Worm (Caenorhabditis elegans) whole organism, L2 larva: ENCODE results near the gene F58A3.4.

Experiments
- C34F6.9 ChIP-seq: fragments of 150-350 bp; optimal IDR thresholded peaks from 2 replicates; lab custom pipeline; 2014; ENCODE audit warnings: missing biosample characterization, missing genetic modification characterization
- R02D3.7 ChIP-seq: fragments of 150-350 bp; optimal IDR thresholded peaks from 2 replicates; lab custom pipeline; 2014; ENCODE audit warnings: missing biosample characterization, missing genetic modification characterization
- Y55F3AM.14 ChIP-seq: fragments of 200-800 bp; sonication (Bioruptor generic); optimal IDR thresholded peaks from 2 replicates; lab custom pipeline; 2018; ENCODE audit warnings: mild to moderate bottlenecking, missing genetic modification characterization, missing compliant biosample characterization
- ZK546.5 ChIP-seq: sonication (generic microtip); optimal IDR thresholded peaks from 2 replicates; lab custom pipeline; 2017; ENCODE audit warnings: missing biosample characterization, missing genetic modification characterization
- aly-2 ChIP-seq: fragments of 150-350 bp; optimal IDR thresholded peaks from 2 replicates; lab custom pipeline; 2014; ENCODE audit warnings: missing biosample characterization, missing genetic modification characterization
- ama-1 ChIP-seq: fragments of 150-350 bp; optimal IDR thresholded peaks from 2 replicates; lab custom pipeline; 2018; ENCODE audit warnings: inconsistent platforms
- blmp-1 ChIP-seq: sonication (generic microtip); optimal IDR thresholded peaks from 2 replicates; lab custom pipeline; 2017; ENCODE audit warnings: missing genetic modification characterization, mild to moderate bottlenecking, missing compliant biosample characterization, antibody characterized with exemption, moderate library complexity; ENCODE audit not compliant: insufficient read depth
- ceh-16 ChIP-seq: fragments of 150-350 bp; optimal IDR thresholded peaks from 2 replicates; lab custom pipeline; 2014; ENCODE audit warnings: missing biosample characterization, missing genetic modification characterization
- crh-2 ChIP-seq: sonication (generic microtip); optimal IDR thresholded peaks from 2 replicates; lab custom pipeline; 2017; ENCODE audit warnings: missing biosample characterization, missing genetic modification characterization
- dmd-4 ChIP-seq: sonication (generic microtip); optimal IDR thresholded peaks from 2 replicates; lab custom pipeline; 2017; ENCODE audit warnings: missing biosample characterization, missing genetic modification characterization
- egl-27 ChIP-seq: sonication (generic microtip); optimal IDR thresholded peaks from 3 replicates; lab custom pipeline; 2017; ENCODE audit warnings: missing biosample characterization, missing genetic modification reagents, missing genetic modification characterization
- elt-1 ChIP-seq: fragments of 150-350 bp; optimal IDR thresholded peaks from 2 replicates; lab custom pipeline; 2014; ENCODE audit warnings: missing biosample characterization, missing genetic modification characterization
- elt-3 ChIP-seq: sonication (generic microtip); optimal IDR thresholded peaks from 2 replicates; lab custom pipeline; 2017; ENCODE audit warnings: missing biosample characterization, missing genetic modification characterization
- fos-1 ChIP-seq: fragments of 150-350 bp; optimal IDR thresholded peaks from 2 replicates; lab custom pipeline; 2014; ENCODE audit warnings: missing biosample characterization, missing genetic modification characterization
- gmeb-1 ChIP-seq: fragments of 150-350 bp; optimal IDR thresholded peaks from 2 replicates; lab custom pipeline; 2014; ENCODE audit warnings: missing biosample characterization, missing genetic modification characterization
- lin-13 ChIP-seq: fragments of 150-350 bp; optimal IDR thresholded peaks from 2 replicates; lab custom pipeline; 2014; ENCODE audit warnings: missing biosample characterization, missing genetic modification reagents, missing genetic modification characterization
- lin-39 ChIP-seq: fragments of 150-350 bp; optimal IDR thresholded peaks from 2 replicates; lab custom pipeline; 2014; ENCODE audit warnings: missing biosample characterization, missing genetic modification reagents, missing genetic modification characterization
- mab-5 ChIP-seq: fragments of 150-350 bp; optimal IDR thresholded peaks from 2 replicates; lab custom pipeline; 2014; ENCODE audit warnings: missing biosample characterization, missing genetic modification characterization
- mdl-1 ChIP-seq, 2 experiments: fragments of 150-350 bp in 1 of 2; sonication (generic microtip) in 1 of 2; optimal IDR thresholded peaks; 2 replicates each; lab custom pipeline; 2017; ENCODE audit warnings: missing biosample characterization in 2 of 2, missing genetic modification characterization in 2 of 2
- nhr-10 ChIP-seq: sonication (generic microtip); optimal IDR thresholded peaks from 2 replicates; lab custom pipeline; 2017; ENCODE audit warnings: missing biosample characterization, missing genetic modification characterization
- nhr-12 ChIP-seq: fragments of 150-350 bp; optimal IDR thresholded peaks from 2 replicates; lab custom pipeline; 2014; ENCODE audit warnings: missing biosample characterization, missing genetic modification characterization
- nhr-129 ChIP-seq: fragments of 150-350 bp; optimal IDR thresholded peaks from 2 replicates; lab custom pipeline; 2014; ENCODE audit warnings: missing biosample characterization, missing genetic modification characterization
- nhr-23 ChIP-seq: fragments of 150-350 bp; optimal IDR thresholded peaks from 2 replicates; lab custom pipeline; 2014; ENCODE audit warnings: missing biosample characterization, missing genetic modification reagents, missing genetic modification characterization
- nhr-237 ChIP-seq: fragments of 150-350 bp; optimal IDR thresholded peaks from 2 replicates; lab custom pipeline; 2014; ENCODE audit warnings: missing biosample characterization, missing genetic modification characterization
- nhr-25 ChIP-seq: fragments of 150-350 bp; sonication (generic microtip); optimal IDR thresholded peaks from 3 replicates; lab custom pipeline; 2014; ENCODE audit warnings: missing biosample characterization, missing genetic modification characterization
- nhr-6 ChIP-seq: fragments of 150-350 bp; optimal IDR thresholded peaks from 2 replicates; lab custom pipeline; 2014; ENCODE audit warnings: missing biosample characterization, missing genetic modification characterization
- nhr-77 ChIP-seq: fragments of 150-350 bp; optimal IDR thresholded peaks from 2 replicates; lab custom pipeline; 2014; ENCODE audit warnings: missing biosample characterization, missing genetic modification characterization
- skn-1 ChIP-seq: sonication (generic microtip); optimal IDR thresholded peaks from 2 replicates; lab custom pipeline; 2017; ENCODE audit warnings: missing biosample characterization, missing genetic modification characterization
- sma-3 ChIP-seq: sonication (generic microtip); optimal IDR thresholded peaks from 2 replicates; lab custom pipeline; 2016; ENCODE audit warnings: missing genetic modification reagents, missing genetic modification characterization, missing compliant biosample characterization
- sma-9 ChIP-seq, 2 experiments: fragments of 150-350 bp in 1 of 2; sonication (generic microtip) in 1 of 2; optimal IDR thresholded peaks; 2 replicates each; lab custom pipeline; 2014 to 2016; ENCODE audit warnings: missing genetic modification characterization in 2 of 2, mild to moderate bottlenecking in 1 of 2, missing biosample characterization in 1 of 2, missing compliant biosample characterization in 1 of 2, missing genetic modification reagents in 1 of 2, moderate library complexity in 1 of 2
- snpc-4 ChIP-seq: fragments of 150-350 bp; optimal IDR thresholded peaks from 2 replicates; lab custom pipeline; 2014; ENCODE audit warnings: missing biosample characterization, missing genetic modification characterization
- unc-39 ChIP-seq: fragments of 150-350 bp; optimal IDR thresholded peaks from 2 replicates; lab custom pipeline; 2014; ENCODE audit warnings: missing biosample characterization, missing genetic modification characterization
- unc-55 ChIP-seq: fragments of 150-350 bp; sonication (generic microtip); optimal IDR thresholded peaks from 3 replicates; lab custom pipeline; 2014; ENCODE audit warnings: missing biosample characterization, missing genetic modification reagents, missing genetic modification characterization
- unc-62 ChIP-seq: fragments of 150-350 bp; optimal IDR thresholded peaks from 2 replicates; lab custom pipeline; 2014; ENCODE audit warnings: missing biosample characterization, missing genetic modification reagents, missing genetic modification characterization
- zag-1 ChIP-seq: fragments of 150-350 bp; optimal IDR thresholded peaks from 2 replicates; lab custom pipeline; 2014; ENCODE audit warnings: missing biosample characterization, missing genetic modification characterization
- ztf-4 ChIP-seq: fragments of 150-350 bp; optimal IDR thresholded peaks from 2 replicates; lab custom pipeline; 2014; ENCODE audit warnings: missing biosample characterization, missing genetic modification characterization

F58A3.4 gene

DNA sequence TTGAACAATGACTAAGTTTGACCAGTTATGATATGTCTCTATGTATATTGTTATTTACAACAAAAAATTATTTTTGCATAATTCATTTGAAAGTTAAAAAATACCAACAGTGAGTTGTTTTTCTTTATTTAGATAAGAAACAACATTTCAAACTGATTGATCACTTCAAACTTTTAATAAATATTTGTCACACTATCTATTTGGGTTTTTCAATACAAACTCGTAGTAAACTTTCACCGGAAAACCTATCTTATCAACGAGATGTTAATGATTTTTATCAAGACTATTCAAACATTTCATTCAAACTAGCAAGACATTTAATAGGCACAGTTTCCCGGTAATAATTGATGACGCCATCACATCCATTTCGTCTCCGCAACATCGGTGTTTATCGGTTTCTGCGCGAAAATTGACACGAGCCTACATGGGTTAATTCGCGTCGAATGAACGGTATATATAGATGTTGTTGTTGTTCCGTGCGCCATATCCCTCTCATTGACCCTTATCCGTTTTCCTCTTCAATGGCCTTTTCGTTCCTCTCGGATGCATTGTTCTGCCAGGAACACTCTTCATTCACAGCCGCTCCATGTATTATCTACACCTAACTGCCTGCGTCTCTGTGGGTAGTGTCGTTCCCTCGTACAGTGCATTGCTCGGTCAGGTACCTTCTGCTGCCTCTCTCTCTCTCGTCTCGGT lies 20.2 kb downstream of the F58A3.4 start:
- no peak for TF ChIP-seq nhr-77 (tag; lab: Kevin White, UChicago)
- TF ChIP-seq skn-1, result no peak
- TF ChIP-seq fos-1 (tag; lab: Kevin White, UChicago), result peak; percentile 45

DNA sequence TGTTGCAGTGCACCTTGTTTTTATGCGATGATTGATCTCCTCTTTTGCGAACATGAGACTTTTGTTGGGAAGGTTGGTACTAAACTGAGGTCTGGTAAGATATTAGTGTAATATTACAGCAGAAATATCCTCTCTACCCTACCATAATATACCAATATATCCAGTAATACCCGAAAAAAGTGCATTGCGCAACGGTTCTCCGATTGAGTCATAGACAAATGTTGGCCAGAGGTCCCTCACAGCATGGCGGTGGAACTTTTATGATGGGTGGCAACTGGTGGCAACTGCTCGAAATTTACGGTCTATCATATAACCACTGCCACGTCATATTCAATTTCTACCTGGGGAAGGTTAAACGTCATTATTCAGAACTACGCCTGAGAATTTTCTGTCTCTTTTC lies 21.2 kb downstream of the F58A3.4 start:
- TF ChIP-seq ZK546.5 (tag; lab: Kevin White, UChicago) (no peak), nhr-10 (tag; lab: Kevin White, UChicago) (no peak), ztf-4 (no peak), zag-1 (tag; lab: Kevin White, UChicago) (no peak), crh-2 (tag; lab: Kevin White, UChicago) (no peak), snpc-4 (tag; lab: Kevin White, UChicago) (no peak), aly-2 (tag; lab: Kevin White, UChicago) (no peak), Y55F3AM.14 (GFP tag; lab: Kevin White, UChicago) (no peak)

DNA sequence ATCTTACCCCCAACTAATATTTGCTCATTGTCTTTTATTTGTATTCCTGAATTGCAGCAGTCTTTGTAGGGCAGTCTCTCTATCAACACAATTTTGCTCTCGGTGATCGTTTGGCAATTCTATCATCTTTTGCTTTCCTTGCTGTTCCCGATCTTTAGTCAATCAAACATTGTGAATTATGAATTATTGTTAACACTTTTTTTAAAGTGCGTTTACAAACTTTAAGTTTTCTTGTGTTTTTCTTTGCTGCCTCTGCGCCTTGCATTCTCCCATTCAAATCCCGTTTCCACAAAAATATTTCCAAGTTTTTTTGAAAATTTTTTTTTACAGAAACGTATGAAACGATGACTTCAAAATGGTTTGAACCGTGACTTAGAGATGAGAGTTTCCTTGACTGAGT lies 28.4 kb downstream of the F58A3.4 start, which contains the start of gene ver-4:
Gene ver-4 (plus strand): TSS at position 301 of the 400 bp plus-strand sequence.
- TF ChIP-seq mdl-1 (tag; optimal IDR thresholded peaks at IDR 0.05; lab: Kevin White, UChicago) (no peak), blmp-1 (tag; lab: Kevin White, UChicago) (no peak), C34F6.9 (tag; lab: Kevin White, UChicago) (no peak), elt-1 (tag; lab: Kevin White, UChicago) (no peak), unc-62 (GFP tag; lab: Kevin White, UChicago) (no peak), nhr-237 (no peak), sma-3 (GFP tag; lab: Kevin White, UChicago) (no peak), lin-39 (no peak)

DNA sequence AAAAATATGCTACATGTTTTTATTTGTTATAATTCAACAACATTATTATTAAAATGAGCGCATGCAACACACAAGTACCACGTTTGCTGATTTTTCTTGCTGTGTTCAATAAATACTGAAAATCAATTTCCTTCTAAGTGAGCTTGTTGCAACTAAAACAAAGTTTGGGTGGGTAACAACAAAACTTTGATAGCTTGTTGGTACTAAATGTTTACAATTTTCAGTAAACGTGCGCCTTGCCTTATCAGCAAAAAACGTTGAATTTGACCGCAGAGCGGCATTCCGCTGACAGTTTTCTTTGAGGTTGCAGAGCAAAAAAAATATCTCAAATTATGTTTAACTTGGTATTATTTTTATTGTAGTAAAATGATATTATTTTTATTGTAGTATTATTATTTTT lies 29.1 kb downstream of the F58A3.4 start:
- TF ChIP-seq lin-13 (no peak), R02D3.7 (no peak), lin-39 (no peak), gmeb-1 (tag; lab: Kevin White, UChicago) (no peak), unc-39 (tag; lab: Kevin White, UChicago) (no peak), elt-3 (tag; lab: Kevin White, UChicago) (no peak), nhr-129 (tag; lab: Kevin White, UChicago) (no peak), dmd-4 (no peak), egl-27 (tag; lab: Kevin White, UChicago) (no peak), ama-1 (lab: Kevin White, UChicago) (no peak), zag-1 (tag; lab: Kevin White, UChicago) (no peak), Y55F3AM.14 (GFP tag; lab: Kevin White, UChicago) (no peak)
- TF ChIP-seq, all 48 proteins: peak for 0

DNA sequence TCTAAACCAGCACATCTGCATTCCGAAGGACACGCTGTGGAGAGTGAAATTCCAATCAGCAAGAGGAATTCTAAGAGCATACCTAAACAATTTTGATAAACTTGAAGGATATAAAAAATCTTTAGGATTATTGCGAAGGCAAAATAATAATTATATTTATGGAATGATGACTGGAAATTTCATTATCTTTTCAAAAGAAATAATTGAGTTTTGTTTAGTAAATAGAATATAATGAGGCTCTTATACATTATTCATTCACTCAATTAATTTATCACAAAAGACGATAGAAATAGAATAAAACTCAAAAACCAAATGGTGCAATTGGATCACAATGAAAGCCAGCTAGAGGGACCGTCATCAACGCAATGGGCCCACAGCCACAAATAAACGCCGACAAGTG lies 31.3 kb downstream of the F58A3.4 start, which contains the start of gene pxn-2:
Gene pxn-2 (minus strand): TSS at position 101 of the 400 bp plus-strand sequence.
- TF ChIP-seq fos-1 (tag; lab: Kevin White, UChicago) (no peak), elt-3 (tag; lab: Kevin White, UChicago) (no peak)

DNA sequence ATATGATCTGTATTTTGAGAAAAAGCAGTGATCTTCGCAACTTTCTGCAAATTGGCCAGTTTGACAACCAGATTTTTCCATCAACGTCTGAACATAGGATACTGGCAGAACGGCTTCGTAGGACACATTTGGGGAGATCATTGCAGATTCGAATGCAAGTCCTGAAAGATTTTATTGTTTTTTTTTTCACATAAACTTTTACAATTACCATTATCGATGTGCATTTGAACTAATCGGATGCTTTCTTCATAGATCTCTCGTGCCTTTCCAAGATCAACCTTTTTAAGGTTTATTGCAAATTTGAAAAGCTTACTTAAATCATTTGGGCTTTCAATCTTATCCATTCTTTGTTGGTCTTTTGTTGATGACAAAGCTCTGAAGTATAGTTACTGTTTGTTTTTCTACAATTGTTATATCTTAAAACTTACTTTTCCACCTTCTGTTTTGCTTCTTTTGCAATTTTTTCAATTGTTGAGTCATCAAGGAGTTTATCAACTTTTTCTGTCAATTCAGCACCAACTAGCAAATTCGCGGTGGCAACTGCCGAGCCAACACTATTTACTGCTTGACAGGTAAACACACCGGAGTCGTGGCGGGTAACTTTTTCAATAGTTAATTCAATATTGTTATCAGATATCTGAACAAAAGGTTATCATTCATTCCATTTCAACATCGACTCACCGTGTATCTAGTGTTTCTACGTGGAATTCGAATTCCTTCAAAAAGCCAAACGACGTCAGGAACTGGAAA lies 33.8 kb downstream of the F58A3.4 start:
- no peak for TF ChIP-seq nhr-25 (tag; lab: Kevin White, UChicago)
- TF ChIP-seq nhr-6 (tag; lab: Kevin White, UChicago), result no peak
- no peak for TF ChIP-seq nhr-10 (tag; lab: Kevin White, UChicago)
- TF ChIP-seq nhr-12 (tag; lab: Kevin White, UChicago), result no peak
- TF ChIP-seq mab-5 (tag; lab: Kevin White, UChicago), result no peak
- TF ChIP-seq ZK546.5 (tag; lab: Kevin White, UChicago), result no peak
- TF ChIP-seq zag-1 (tag; lab: Kevin White, UChicago), result no peak
- TF ChIP-seq nhr-23 (tag; lab: Kevin White, UChicago), result no peak
- no peak for TF ChIP-seq unc-55 (GFP tag; lab: Kevin White, UChicago)
- TF ChIP-seq mdl-1 (tag; optimal IDR thresholded peaks at IDR 0.05; lab: Kevin White, UChicago), result no peak
- no peak for TF ChIP-seq dmd-4
- no peak for TF ChIP-seq sma-9 (GFP tag; optimal IDR thresholded peaks at IDR 0.05; lab: Kevin White, UChicago)
- no peak for TF ChIP-seq sma-9 (tag; optimal IDR thresholded peaks at IDR 0.05; lab: Kevin White, UChicago)
- no peak for TF ChIP-seq fos-1 (tag; lab: Kevin White, UChicago)
- no peak for TF ChIP-seq unc-62 (GFP tag; lab: Kevin White, UChicago)
- TF ChIP-seq lin-13, result no peak
- no peak for TF ChIP-seq ceh-16
